Worm (Caenorhabditis elegans) whole organism, L1 larva: Measurements from ENCODE around the gene Y59H11AM.1.

Source experiments
- ama-1 ChIP-seq: fragments of 150-350 bp; optimal IDR thresholded peaks from 2 replicates; lab custom pipeline; 2014
- efl-3 ChIP-seq: fragments of 200-800 bp; sonication (Bioruptor generic); optimal IDR thresholded peaks from 2 replicates; lab custom pipeline; 2018; ENCODE audit warnings: mild to moderate bottlenecking, missing genetic modification characterization, missing compliant biosample characterization
- egl-27 ChIP-seq, 2 experiments: fragments of 150-350 bp in 1 of 2; sonication (generic microtip); optimal IDR thresholded peaks; 3 replicates each; lab custom pipeline; 2017 to 2018; ENCODE audit warnings: missing biosample characterization in 2 of 2, missing genetic modification characterization in 2 of 2, missing genetic modification reagents in 2 of 2
- lin-35 ChIP-seq, 2 experiments: fragments of 150-350 bp; optimal IDR thresholded peaks; 2 replicates each; lab custom pipeline; 2014; ENCODE audit warnings: missing biosample characterization in 2 of 2, missing genetic modification characterization in 2 of 2, missing genetic modification reagents in 2 of 2
- lir-3 ChIP-seq: sonication (generic microtip); optimal IDR thresholded peaks from 2 replicates; lab custom pipeline; 2016; ENCODE audit warnings: mild to moderate bottlenecking, missing genetic modification characterization, moderate library complexity, missing compliant biosample characterization; ENCODE audit not compliant: poor library complexity
- nhr-11 ChIP-seq: fragments of 150-350 bp; optimal IDR thresholded peaks from 2 replicates; lab custom pipeline; 2014; ENCODE audit warnings: missing biosample characterization, missing genetic modification characterization
- nhr-237 ChIP-seq: fragments of 150-350 bp; optimal IDR thresholded peaks from 2 replicates; lab custom pipeline; 2014; ENCODE audit warnings: missing biosample characterization, missing genetic modification characterization
- nhr-71 ChIP-seq: sonication (generic microtip); optimal IDR thresholded peaks from 2 replicates; lab custom pipeline; 2016; ENCODE audit warnings: mild to moderate bottlenecking, missing genetic modification characterization, moderate library complexity, missing compliant biosample characterization
- nhr-77 ChIP-seq: fragments of 150-350 bp; optimal IDR thresholded peaks from 2 replicates; lab custom pipeline; 2014; ENCODE audit warnings: missing biosample characterization, missing genetic modification characterization
- skn-1 ChIP-seq: fragments of 150-350 bp; optimal IDR thresholded peaks from 2 replicates; lab custom pipeline; 2014; ENCODE audit warnings: missing biosample characterization, missing genetic modification characterization
- tbx-2 ChIP-seq: sonication (generic microtip); optimal IDR thresholded peaks from 2 replicates; lab custom pipeline; 2016; ENCODE audit warnings: missing genetic modification characterization, missing compliant biosample characterization
- unc-30 ChIP-seq: sonication (generic microtip); optimal IDR thresholded peaks from 2 replicates; lab custom pipeline; 2017; ENCODE audit warnings: missing biosample characterization, missing genetic modification characterization

- TF ChIP-seq tbx-2 (tag; lab: Kevin White, UChicago) (peak; percentile 90), skn-1 (tag; lab: Kevin White, UChicago) (peak; percentile 49), lin-35 (GFP tag; optimal IDR thresholded peaks at IDR 0.05; lab: Kevin White, UChicago) (peak; percentile 15 to 82), nhr-77 (tag; lab: Kevin White, UChicago) (no peak), ama-1 (lab: Kevin White, UChicago) (no peak), efl-3 (no peak), nhr-237 (tag; lab: Kevin White, UChicago) (no peak), lir-3 (tag; lab: Kevin White, UChicago) (peak; percentile 48), nhr-11 (tag; lab: Kevin White, UChicago) (peak; percentile 72), nhr-71 (tag; lab: Kevin White, UChicago) (peak; percentile 97), egl-27 (tag; optimal IDR thresholded peaks at IDR 0.05; lab: Kevin White, UChicago) (peak; percentile 28 to 57), unc-30 (tag; lab: Kevin White, UChicago) (no peak)
These were observed 43.6 kb upstream of the Y59H11AM.1 start for ce11 chrIV:8527598-8528012.
